Fruit fly (Drosophila melanogaster) whole organism, prepupa: ENCODE measurements around the gene CG33912.

Experiments used
- Blimp-1 ChIP-seq: fragments of 200-800 bp; sonication (Bioruptor generic); optimal IDR thresholded peaks from 3 replicates; lab custom pipeline; 2017; ENCODE audit warnings: missing biosample characterization, missing genetic modification characterization, mild to moderate bottlenecking, moderate library complexity, missing genetic modification reagents
- CG10631 ChIP-seq: fragments of 200-800 bp; sonication (Bioruptor generic); optimal IDR thresholded peaks from 2 replicates; lab custom pipeline; 2016; ENCODE audit warnings: missing biosample characterization, missing genetic modification characterization
- CG11902 ChIP-seq: fragments of 200-800 bp; sonication (Bioruptor generic); optimal IDR thresholded peaks from 3 replicates; lab custom pipeline; 2016; ENCODE audit warnings: missing biosample characterization, missing genetic modification characterization
- CG6276 ChIP-seq: fragments of 200-800 bp; sonication (Bioruptor generic); optimal IDR thresholded peaks from 2 replicates; lab custom pipeline; 2017; ENCODE audit warnings: missing biosample characterization, mild to moderate bottlenecking, missing genetic modification characterization
- CG9139 ChIP-seq: fragments of 200-800 bp; sonication (Bioruptor generic); optimal IDR thresholded peaks from 3 replicates; lab custom pipeline; 2017; ENCODE audit warnings: missing biosample characterization, mild to moderate bottlenecking, missing genetic modification characterization
- Gug ChIP-seq: fragments of 200-800 bp; sonication (Bioruptor generic); IDR thresholded peaks from 2 replicates; pipeline ENCODE4 v1.3.6; 2022; ENCODE audit warnings: missing biosample characterization, missing genetic modification characterization
- Hr4 ChIP-seq: fragments of 200-800 bp; sonication (Bioruptor generic); optimal IDR thresholded peaks from 3 replicates; lab custom pipeline; 2016; ENCODE audit warnings: missing biosample characterization, missing genetic modification characterization
- Lpt ChIP-seq: fragments of 200-800 bp; sonication (Bioruptor generic); optimal IDR thresholded peaks from 3 replicates; lab custom pipeline; 2016; ENCODE audit warnings: missing biosample characterization, missing genetic modification characterization
- Met ChIP-seq: fragments of 200-800 bp; sonication (Bioruptor generic); optimal IDR thresholded peaks from 3 replicates; lab custom pipeline; 2016; ENCODE audit warnings: missing biosample characterization, missing genetic modification characterization
- achi ChIP-seq: fragments of 200-800 bp; sonication (Bioruptor generic); optimal IDR thresholded peaks from 3 replicates; lab custom pipeline; 2016; ENCODE audit warnings: missing biosample characterization, missing genetic modification characterization
- acj6 ChIP-seq: fragments of 200-800 bp; sonication (Bioruptor generic); optimal IDR thresholded peaks from 3 replicates; lab custom pipeline; 2016; ENCODE audit warnings: missing biosample characterization, missing genetic modification characterization
- ss ChIP-seq, 2 experiments: fragments of 200-800 bp; sonication (Bioruptor generic); optimal IDR thresholded peaks; 2 replicates in 1 of 2; 3 replicates in 1 of 2; lab custom pipeline; 2017 to 2018; ENCODE audit warnings: mild to moderate bottlenecking in 2 of 2, missing biosample characterization in 2 of 2, missing genetic modification characterization in 2 of 2, moderate library complexity in 1 of 2

DNA sequence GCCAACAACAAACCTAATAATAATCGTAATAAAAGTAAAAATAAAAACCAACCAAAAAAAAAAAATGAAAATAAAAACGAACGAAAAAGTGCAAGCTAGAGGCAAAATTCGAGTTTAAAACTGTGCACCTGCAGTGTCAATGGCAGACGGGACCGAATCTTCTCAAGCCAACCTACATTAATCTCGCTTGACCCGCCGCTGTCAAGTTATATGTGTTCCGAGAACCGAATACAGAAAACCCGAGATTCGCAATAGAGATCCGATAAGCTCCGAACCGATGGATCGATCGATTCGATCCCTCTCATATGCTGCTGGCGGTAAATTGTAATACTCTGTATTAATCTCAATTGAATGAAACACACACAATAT is 17.1 kb upstream of the CG33912 start:
- TF ChIP-seq ss (GFP tag; optimal IDR thresholded peaks at IDR 0.05; lab: Kevin White, UChicago), result no peak
- no peak for TF ChIP-seq achi (GFP tag; lab: Kevin White, UChicago)
- no peak for TF ChIP-seq CG6276 (GFP tag; lab: Kevin White, UChicago)
- no peak for TF ChIP-seq Lpt (GFP tag; lab: Kevin White, UChicago)
- no peak for TF ChIP-seq CG9139
- TF ChIP-seq CG10631, result no peak
- TF ChIP-seq Met, result no peak
- TF ChIP-seq CG11902 (GFP tag; lab: Kevin White, UChicago), result no peak
- TF ChIP-seq Gug (GFP tag; lab: Robert Waterston, UW), result no peak
- TF ChIP-seq Hr4, result no peak
- no peak for TF ChIP-seq acj6 (GFP tag; lab: Kevin White, UChicago)
- TF ChIP-seq Blimp-1 (GFP tag; lab: Kevin White, UChicago), result no peak
